Fruit fly (Drosophila melanogaster): Measurements from ENCODE around the gene gzl.
A peak's percentile ranks its signal among the peaks of the same experiment; 100 is the strongest.

The gzl gene

DNA sequence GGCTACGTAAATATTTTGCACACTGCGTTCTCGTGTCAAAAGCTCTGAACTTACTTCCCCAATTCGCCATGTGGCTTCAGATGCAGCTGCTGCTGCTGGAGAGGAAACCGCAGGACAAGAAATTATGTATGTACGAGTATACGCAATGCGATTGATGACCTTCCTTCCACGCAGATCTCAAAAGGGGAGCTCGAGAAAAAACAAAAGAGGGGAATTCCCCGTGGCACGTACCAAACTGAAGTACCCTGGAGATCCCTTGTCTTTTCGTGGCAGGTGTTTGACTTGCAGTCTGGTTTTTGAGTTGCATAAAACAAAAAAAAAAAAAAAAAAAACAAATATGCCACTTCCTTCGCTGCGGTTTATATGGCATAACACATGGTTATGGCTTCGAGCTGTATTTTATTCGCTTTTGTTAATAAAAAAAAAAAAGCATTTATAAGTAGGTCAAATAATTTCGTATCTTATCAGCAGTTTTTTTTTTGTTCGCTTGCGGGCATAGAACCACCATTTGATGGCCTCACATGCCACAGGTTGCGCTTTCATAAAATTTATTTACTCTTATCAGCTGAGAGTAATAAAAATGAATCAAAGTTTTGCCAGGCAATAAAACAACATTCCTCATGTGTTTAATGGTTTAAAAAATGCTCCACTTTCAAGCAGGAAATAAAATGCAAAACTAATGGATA lies 50.2 kb downstream of the gzl start (continued):
- TF ChIP-seq chm (GFP tag; IDR thresholded peaks at IDR 0.05), result 0 out of 2 replicates have a peak, but pooled peaks have one; percentile 8
- TF ChIP-seq CG2712 (tag; optimal IDR thresholded peaks at IDR 0.05), result no peak
- no peak for TF ChIP-seq slbo (GFP tag; IDR thresholded peaks at IDR 0.05)
- TF ChIP-seq CG10979 (tag; optimal IDR thresholded peaks at IDR 0.05), result no peak
- TF ChIP-seq Meics (GFP tag; optimal IDR thresholded peaks at IDR 0.05), result no peak
- TF ChIP-seq salm (tag; optimal IDR thresholded peaks at IDR 0.05), result peak; percentile 34
- TF ChIP-seq CG6791 (GFP tag; IDR thresholded peaks at IDR 0.05; ENCODE audit: partially characterized antibody), result no peak
- peak; percentile 20 for TF ChIP-seq Med (GFP tag)
- TF ChIP-seq CG3065 (GFP tag; optimal IDR thresholded peaks at IDR 0.05), result no peak
- TF ChIP-seq CG15269 (tag; optimal IDR thresholded peaks at IDR 0.05), result peak; percentile 15
- TF ChIP-seq ase (GFP tag; IDR thresholded peaks at IDR 0.05), result no peak
- TF ChIP-seq CG1792 (GFP tag; optimal IDR thresholded peaks at IDR 0.05), result no peak
- no peak for TF ChIP-seq CG4707 (GFP tag; optimal IDR thresholded peaks at IDR 0.05)
- no peak for TF ChIP-seq CG17328 (GFP tag; IDR thresholded peaks at IDR 0.05)
- peak in 1 of 2 experiments; percentile 50 for TF ChIP-seq Eip74EF (GFP tag; optimal IDR thresholded peaks at IDR 0.05)
- peak; percentile 7 for TF ChIP-seq Ets65A (GFP tag)
- no peak for TF ChIP-seq HHEX (GFP tag; optimal IDR thresholded peaks at IDR 0.05)
- no peak for TF ChIP-seq CG10366 (GFP tag; IDR thresholded peaks at IDR 0.05)
- TF ChIP-seq CG8388 (GFP tag; optimal IDR thresholded peaks at IDR 0.05), result no peak
- no peak for TF ChIP-seq onecut (GFP tag; IDR thresholded peaks at IDR 0.05)
- TF ChIP-seq chinmo (GFP tag; IDR thresholded peaks at IDR 0.05; ENCODE audit: partially characterized antibody), result no peak
- TF ChIP-seq oc (tag; optimal IDR thresholded peaks at IDR 0.05), result no peak
- peak; percentile 26 for TF ChIP-seq cwo (GFP tag; optimal IDR thresholded peaks at IDR 0.05)
- no peak for TF ChIP-seq tll (GFP tag; optimal IDR thresholded peaks at IDR 0.05)
- no peak for TF ChIP-seq nerfin-1 (tag; optimal IDR thresholded peaks at IDR 0.05)
- no peak for TF ChIP-seq MBD-R2 (GFP tag; IDR thresholded peaks at IDR 0.05)
- TF ChIP-seq Hr51 (GFP tag; optimal IDR thresholded peaks at IDR 0.05), result peak in 1 of 2 experiments; percentile 35
- TF ChIP-seq inv (GFP tag; IDR thresholded peaks at IDR 0.05; ENCODE audit: partially characterized antibody), result no peak
- no peak for TF ChIP-seq CG16815 (GFP tag; optimal IDR thresholded peaks at IDR 0.05)
- no peak for TF ChIP-seq Abd-B (GFP tag; optimal IDR thresholded peaks at IDR 0.05)
- TF ChIP-seq hth (optimal IDR thresholded peaks at IDR 0.05), result no peak
- TF ChIP-seq CG7963 (GFP tag; IDR thresholded peaks at IDR 0.05; ENCODE audit: partially characterized antibody), result no peak
- TF ChIP-seq CG1602 (GFP tag; optimal IDR thresholded peaks at IDR 0.05), result no peak
- TF ChIP-seq CG16779 (GFP tag; IDR thresholded peaks at IDR 0.05), result no peak
- no peak for TF ChIP-seq sc (optimal IDR thresholded peaks at IDR 0.05)
- no peak for TF ChIP-seq sc (GFP tag; optimal IDR thresholded peaks at IDR 0.05)
- TF ChIP-seq CG9727 (GFP tag; optimal IDR thresholded peaks at IDR 0.05), result no peak
- TF ChIP-seq fd64A (GFP tag; optimal IDR thresholded peaks at IDR 0.05), result no peak
- no peak for TF ChIP-seq rib (GFP tag; IDR thresholded peaks at IDR 0.05)
- peak; percentile 20 for TF ChIP-seq Sox100B (GFP tag; optimal IDR thresholded peaks at IDR 0.05)
- no peak for TF ChIP-seq NFAT (GFP tag; IDR thresholded peaks at IDR 0.05)
- peak; percentile 42; the same call in 1 of the 2 replicates for TF ChIP-seq CG11696 (GFP tag; IDR thresholded peaks at IDR 0.05)
- TF ChIP-seq Dip3 (GFP tag; optimal IDR thresholded peaks at IDR 0.05), result no peak
- TF ChIP-seq klu (GFP tag; IDR thresholded peaks at IDR 0.05), result no peak
- TF ChIP-seq HmgZ (tag; optimal IDR thresholded peaks at IDR 0.05), result no peak
- peak; percentile 3 for TF ChIP-seq CG6254 (GFP tag; optimal IDR thresholded peaks at IDR 0.05)
- no peak for TF ChIP-seq Dad (GFP tag; optimal IDR thresholded peaks at IDR 0.05)
- TF ChIP-seq ash1 (GFP tag; optimal IDR thresholded peaks at IDR 0.05), result no peak
- no peak for TF ChIP-seq chn (GFP tag; optimal IDR thresholded peaks at IDR 0.05)
- no peak for TF ChIP-seq Max (GFP tag; optimal IDR thresholded peaks at IDR 0.05)
